In genomic region chrX:12203555-12203955, dm6 we compare ENCODE assay signal across 1 fruit fly cellular context.
TF ChIP-seq lines count a peak whose summit lies in the region.

No protein-coding gene starts in this region.

TF ChIP-seq in whole organism, embryonic, 481 proteins besides CTCF, POLR2A, EP300 and RAD21 (continued from another document and continues in another):
- TF ChIP-seq pfk (GFP tag; optimal IDR thresholded peaks at IDR 0.05; lab: Kevin White, UChicago) (peak; percentile 70), CG8089 (GFP tag; optimal IDR thresholded peaks at IDR 0.05; lab: Kevin White, UChicago) (peak; percentile 49), ash1 (GFP tag; optimal IDR thresholded peaks at IDR 0.05; lab: Kevin White, UChicago) (peak; percentile 88), CG17385 (GFP tag; optimal IDR thresholded peaks at IDR 0.05; lab: Kevin White, UChicago) (peak; percentile 78), exex (tag; optimal IDR thresholded peaks at IDR 0.05; lab: Kevin White, UChicago) (no peak), CG7839 (tag; optimal IDR thresholded peaks at IDR 0.05; lab: Kevin White, UChicago) (peak; percentile 59), wor (GFP tag; IDR thresholded peaks at IDR 0.05; lab: Robert Waterston, UW) (no peak), CG5180 (GFP tag; optimal IDR thresholded peaks at IDR 0.05; lab: Kevin White, UChicago) (peak; percentile 66), Sry-δ (GFP tag; optimal IDR thresholded peaks at IDR 0.05; lab: Kevin White, UChicago) (peak; percentile 29), aop (GFP tag; IDR thresholded peaks at IDR 0.05; lab: Robert Waterston, UW) (peak; percentile 82), GATAe (GFP tag; conservative IDR thresholded peaks at IDR 0.05; lab: Robert Waterston, UW) (no peak), pan (optimal IDR thresholded peaks at IDR 0.05; lab: Kevin White, UChicago) (no peak), pan (GFP tag; optimal IDR thresholded peaks at IDR 0.05 in 1 of 2, IDR thresholded peaks at IDR 0.05 in 1 of 2) (peak in 1 of 2 experiments; percentile 64), Hr78 (GFP tag; optimal IDR thresholded peaks at IDR 0.05; lab: Kevin White, UChicago) (no peak), ato (GFP tag; IDR thresholded peaks at IDR 0.05; lab: Robert Waterston, UW; ENCODE audit: partially characterized antibody) (no peak), usp (GFP tag; optimal IDR thresholded peaks at IDR 0.05; lab: Kevin White, UChicago) (no peak), grn (GFP tag; optimal IDR thresholded peaks at IDR 0.05; lab: Kevin White, UChicago) (peak; percentile 24), CG7963 (GFP tag; IDR thresholded peaks at IDR 0.05; lab: Robert Waterston, UW; ENCODE audit: partially characterized antibody) (no peak), CG3726 (GFP tag; IDR thresholded peaks at IDR 0.05; lab: Robert Waterston, UW) (0 out of 3 replicates have a peak, but pooled peaks have one; percentile 54), CG16863 (GFP tag; optimal IDR thresholded peaks at IDR 0.05; lab: Kevin White, UChicago) (peak; percentile 54), CG6689 (GFP tag; IDR thresholded peaks at IDR 0.05; lab: Robert Waterston, UW) (peak; percentile 40; the same call in 1 of the 2 replicates), Deaf1 (tag; optimal IDR thresholded peaks at IDR 0.05; lab: Kevin White, UChicago) (peak; percentile 71), B-H1 (GFP tag; IDR thresholded peaks at IDR 0.05; lab: Robert Waterston, UW) (peak; percentile 23; the same call in 1 of the 3 replicates), stwl (tag; optimal IDR thresholded peaks at IDR 0.05; lab: Kevin White, UChicago) (peak; percentile 91), Oaz (GFP tag; IDR thresholded peaks at IDR 0.05; lab: Robert Waterston, UW) (peak; percentile 24; the same call in 1 of the 2 replicates), kay (GFP tag; optimal IDR thresholded peaks at IDR 0.05; lab: Kevin White, UChicago) (no peak), dysf (GFP tag; IDR thresholded peaks at IDR 0.05; lab: Robert Waterston, UW) (peak; percentile 57; the same call in 1 of the 3 replicates), Neu2 (GFP tag; optimal IDR thresholded peaks at IDR 0.05; lab: Kevin White, UChicago; ENCODE audit: borderline replicate concordance) (no peak), org-1 (GFP tag; optimal IDR thresholded peaks at IDR 0.05; lab: Kevin White, UChicago) (peak; percentile 75), Gug (GFP tag; IDR thresholded peaks at IDR 0.05; lab: Robert Waterston, UW) (peak; percentile 11; the same call in 1 of the 4 replicates), D (optimal IDR thresholded peaks at IDR 0.05; lab: Kevin White, UChicago) (peak; percentile 49), D (GFP tag; optimal IDR thresholded peaks at IDR 0.05; lab: Kevin White, UChicago) (peak; percentile 59), CG13894 (tag; optimal IDR thresholded peaks at IDR 0.05; lab: Kevin White, UChicago) (peak; percentile 75), CG14860 (GFP tag; IDR thresholded peaks at IDR 0.05; lab: Robert Waterston, UW; ENCODE audit: partially characterized antibody) (no peak), schlank (tag; optimal IDR thresholded peaks at IDR 0.05; lab: Kevin White, UChicago) (peak; percentile 61), zen (tag; optimal IDR thresholded peaks at IDR 0.05; lab: Kevin White, UChicago) (peak; percentile 46), CG3838 (GFP tag; optimal IDR thresholded peaks at IDR 0.05; lab: Kevin White, UChicago) (no peak), CG34422 (GFP tag; IDR thresholded peaks at IDR 0.05; lab: Robert Waterston, UW) (peak; percentile 76), CoRest (tag; optimal IDR thresholded peaks at IDR 0.05; lab: Kevin White, UChicago) (peak; percentile 52), vvl (GFP tag; IDR thresholded peaks at IDR 0.05; lab: Robert Waterston, UW) (peak; percentile 84), CG10366 (GFP tag; IDR thresholded peaks at IDR 0.05; lab: Robert Waterston, UW) (peak; percentile 56), ac (GFP tag; optimal IDR thresholded peaks at IDR 0.05; lab: Kevin White, UChicago) (peak; percentile 69), CG1233 (GFP tag; optimal IDR thresholded peaks at IDR 0.05; lab: Kevin White, UChicago) (peak; percentile 76), gcm2 (GFP tag; optimal IDR thresholded peaks at IDR 0.05; lab: Kevin White, UChicago) (peak; percentile 66), H2.0 (GFP tag; IDR thresholded peaks at IDR 0.05; lab: Robert Waterston, UW) (peak; percentile 44; the same call in 1 of the 2 replicates), chm (GFP tag; IDR thresholded peaks at IDR 0.05; lab: Robert Waterston, UW) (peak; percentile 91), Ssrp (tag; optimal IDR thresholded peaks at IDR 0.05; lab: Kevin White, UChicago) (no peak), CG17912 (GFP tag; optimal IDR thresholded peaks at IDR 0.05; lab: Kevin White, UChicago) (peak; percentile 82), HLH54F (GFP tag; optimal IDR thresholded peaks at IDR 0.05; lab: Kevin White, UChicago) (peak; percentile 33), Spps (tag; optimal IDR thresholded peaks at IDR 0.05; lab: Kevin White, UChicago) (no peak), gce (GFP tag; IDR thresholded peaks at IDR 0.05; lab: Robert Waterston, UW) (peak; percentile 86), CG13624 (GFP tag; optimal IDR thresholded peaks at IDR 0.05; lab: Kevin White, UChicago) (peak; percentile 60), mld (GFP tag; IDR thresholded peaks at IDR 0.05; lab: Robert Waterston, UW; ENCODE audit: partially characterized antibody) (no peak), CG16813 (GFP tag; IDR thresholded peaks at IDR 0.05; lab: Robert Waterston, UW; ENCODE audit: partially characterized antibody) (no peak; the same call in 2 of the 3 replicates), Dref (GFP tag; IDR thresholded peaks at IDR 0.05; lab: Robert Waterston, UW) (no peak), slp2 (GFP tag; optimal IDR thresholded peaks at IDR 0.05; lab: Kevin White, UChicago) (peak; percentile 46), Hsf (GFP tag; optimal IDR thresholded peaks at IDR 0.05; lab: Kevin White, UChicago) (peak; percentile 66), hkb (optimal IDR thresholded peaks at IDR 0.05; lab: Kevin White, UChicago) (no peak), hkb (GFP tag; IDR thresholded peaks at IDR 0.05; lab: Robert Waterston, UW) (peak; percentile 84), peb (GFP tag; IDR thresholded peaks at IDR 0.05; lab: Robert Waterston, UW) (peak; percentile 54; the same call in 1 of the 2 replicates), CG33213 (GFP tag; optimal IDR thresholded peaks at IDR 0.05; lab: Kevin White, UChicago) (peak; percentile 54), CG32772 (GFP tag; IDR thresholded peaks at IDR 0.05; lab: Robert Waterston, UW) (peak; percentile 64), CG3847 (GFP tag; IDR thresholded peaks at IDR 0.05; lab: Robert Waterston, UW) (peak; percentile 37; the same call in 1 of the 2 replicates), CG16779 (GFP tag; IDR thresholded peaks at IDR 0.05; lab: Robert Waterston, UW) (no peak), dpn (GFP tag; optimal IDR thresholded peaks at IDR 0.05; lab: Kevin White, UChicago) (peak; percentile 12 to 67), p53 (GFP tag; optimal IDR thresholded peaks at IDR 0.05; lab: Kevin White, UChicago) (peak; percentile 60), Fer2 (tag; optimal IDR thresholded peaks at IDR 0.05; lab: Kevin White, UChicago) (no peak), CG18619 (GFP tag; optimal IDR thresholded peaks at IDR 0.05; lab: Kevin White, UChicago) (peak; percentile 70), Hey (tag; optimal IDR thresholded peaks at IDR 0.05; lab: Kevin White, UChicago) (peak; percentile 76), CG4424 (GFP tag; optimal IDR thresholded peaks at IDR 0.05; lab: Kevin White, UChicago) (peak; percentile 66), CG3995 (GFP tag; optimal IDR thresholded peaks at IDR 0.05; lab: Kevin White, UChicago) (peak; percentile 21), CG9727 (GFP tag; optimal IDR thresholded peaks at IDR 0.05; lab: Kevin White, UChicago) (peak; percentile 79), CG14441 (GFP tag; IDR thresholded peaks at IDR 0.05; lab: Robert Waterston, UW) (peak; percentile 39), Bdp1 (GFP tag; optimal IDR thresholded peaks at IDR 0.05; lab: Kevin White, UChicago) (peak; percentile 56), dati (GFP tag; IDR thresholded peaks at IDR 0.05; lab: Robert Waterston, UW) (0 out of 2 replicates have a peak, but pooled peaks have one; percentile 20), MBD-R2 (GFP tag; IDR thresholded peaks at IDR 0.05; lab: Robert Waterston, UW) (peak; percentile 34; the same call in 1 of the 2 replicates), D19B (GFP tag; optimal IDR thresholded peaks at IDR 0.05; lab: Kevin White, UChicago) (peak; percentile 24), zfh2 (GFP tag; optimal IDR thresholded peaks at IDR 0.05; lab: Kevin White, UChicago) (no peak), CG17568 (GFP tag; optimal IDR thresholded peaks at IDR 0.05; lab: Kevin White, UChicago) (peak; percentile 79), btn (GFP tag; optimal IDR thresholded peaks at IDR 0.05; lab: Kevin White, UChicago) (peak; percentile 66), NK7.1 (GFP tag; optimal IDR thresholded peaks at IDR 0.05; lab: Kevin White, UChicago) (peak; percentile 61), Taf1 (GFP tag; IDR thresholded peaks at IDR 0.05; lab: Robert Waterston, UW) (no peak), Stat92E (GFP tag; optimal IDR thresholded peaks at IDR 0.05; lab: Kevin White, UChicago) (peak in 1 of 3 experiments; percentile 70), wdn (GFP tag; IDR thresholded peaks at IDR 0.05; lab: Robert Waterston, UW) (no peak), Ravus (GFP tag; IDR thresholded peaks at IDR 0.05; lab: Robert Waterston, UW) (no peak), CG1024 (GFP tag; IDR thresholded peaks at IDR 0.05; lab: Robert Waterston, UW) (peak; percentile 80; the same call in 1 of the 2 replicates), ab (GFP tag; optimal IDR thresholded peaks at IDR 0.05; lab: Kevin White, UChicago) (no peak), CG14014 (GFP tag; IDR thresholded peaks at IDR 0.05; lab: Robert Waterston, UW) (peak; percentile 54; the same call in 1 of the 2 replicates), ci (GFP tag; IDR thresholded peaks at IDR 0.05; lab: Robert Waterston, UW) (peak; percentile 95; the same call in 2 of the 3 replicates), klu (GFP tag; IDR thresholded peaks at IDR 0.05; lab: Robert Waterston, UW) (no peak), chn (GFP tag; optimal IDR thresholded peaks at IDR 0.05; lab: Kevin White, UChicago) (peak; percentile 56), CG8388 (GFP tag; optimal IDR thresholded peaks at IDR 0.05; lab: Kevin White, UChicago) (peak; percentile 57), CG11456 (GFP tag; IDR thresholded peaks at IDR 0.05; lab: Robert Waterston, UW) (no peak), CG17359 (tag; optimal IDR thresholded peaks at IDR 0.05; lab: Kevin White, UChicago) (peak; percentile 65), NC2β (GFP tag; optimal IDR thresholded peaks at IDR 0.05; lab: Kevin White, UChicago) (peak; percentile 80), CG10274 (GFP tag; optimal IDR thresholded peaks at IDR 0.05; lab: Kevin White, UChicago) (peak; percentile 43), CG4820 (GFP tag; optimal IDR thresholded peaks at IDR 0.05; lab: Kevin White, UChicago) (no peak), fu2 (GFP tag; optimal IDR thresholded peaks at IDR 0.05; lab: Kevin White, UChicago) (no peak), CG12744 (GFP tag; optimal IDR thresholded peaks at IDR 0.05; lab: Kevin White, UChicago) (peak; percentile 53), CG2120 (GFP tag; optimal IDR thresholded peaks at IDR 0.05; lab: Kevin White, UChicago) (no peak), CG12155 (GFP tag; optimal IDR thresholded peaks at IDR 0.05; lab: Kevin White, UChicago) (peak; percentile 30), hb (GFP tag; IDR thresholded peaks at IDR 0.05; lab: Robert Waterston, UW; ENCODE audit: partially characterized antibody) (no peak), ems (GFP tag; optimal IDR thresholded peaks at IDR 0.05; lab: Kevin White, UChicago) (peak; percentile 49), chinmo (GFP tag; IDR thresholded peaks at IDR 0.05; lab: Robert Waterston, UW; ENCODE audit: partially characterized antibody) (peak; percentile 89), CG9437 (GFP tag; optimal IDR thresholded peaks at IDR 0.05; lab: Kevin White, UChicago) (peak; percentile 51), Xrp1 (GFP tag; IDR thresholded peaks at IDR 0.05; lab: Robert Waterston, UW) (no peak), CG11723 (GFP tag; optimal IDR thresholded peaks at IDR 0.05; lab: Kevin White, UChicago) (peak; percentile 80), CG11504 (tag; optimal IDR thresholded peaks at IDR 0.05; lab: Kevin White, UChicago) (peak; percentile 62), CG3163 (GFP tag; optimal IDR thresholded peaks at IDR 0.05; lab: Kevin White, UChicago) (peak; percentile 95), HLH4C (GFP tag; IDR thresholded peaks at IDR 0.05; lab: Robert Waterston, UW; ENCODE audit: partially characterized antibody) (peak; percentile 49; the same call in 2 of the 3 replicates), Dp (GFP tag; optimal IDR thresholded peaks at IDR 0.05; lab: Kevin White, UChicago) (peak; percentile 3), CG7928 (GFP tag; optimal IDR thresholded peaks at IDR 0.05; lab: Kevin White, UChicago) (peak; percentile 3), otp (GFP tag; IDR thresholded peaks at IDR 0.05; lab: Robert Waterston, UW) (peak; percentile 81), twi (tag; optimal IDR thresholded peaks at IDR 0.05; lab: Kevin White, UChicago) (no peak), dmrt99B (tag; optimal IDR thresholded peaks at IDR 0.05; lab: Kevin White, UChicago) (peak; percentile 59), CG2712 (tag; optimal IDR thresholded peaks at IDR 0.05; lab: Kevin White, UChicago) (peak; percentile 24), CG15011 (GFP tag; optimal IDR thresholded peaks at IDR 0.05; lab: Kevin White, UChicago) (peak; percentile 59), Antp (GFP tag; optimal IDR thresholded peaks at IDR 0.05; lab: Kevin White, UChicago) (peak; percentile 65), oc (tag; optimal IDR thresholded peaks at IDR 0.05; lab: Kevin White, UChicago) (peak; percentile 77), CG5953 (GFP tag; IDR thresholded peaks at IDR 0.05; lab: Robert Waterston, UW) (peak; percentile 61; the same call in 1 of the 2 replicates), hbn (GFP tag; IDR thresholded peaks at IDR 0.05; lab: Robert Waterston, UW; ENCODE audit: partially characterized antibody) (peak; percentile 40; the same call in 1 of the 2 replicates), CG6654 (GFP tag; optimal IDR thresholded peaks at IDR 0.05; lab: Kevin White, UChicago) (peak; percentile 41), HLH3B (GFP tag; IDR thresholded peaks at IDR 0.05; lab: Robert Waterston, UW) (peak; percentile 58; the same call in 1 of the 2 replicates), CG10959 (GFP tag; IDR thresholded peaks at IDR 0.05; lab: Robert Waterston, UW) (0 out of 2 replicates have a peak, but pooled peaks have one; percentile 50), Adf1 (GFP tag; IDR thresholded peaks at IDR 0.05; lab: Robert Waterston, UW) (peak; percentile 64), az2 (GFP tag; optimal IDR thresholded peaks at IDR 0.05; lab: Kevin White, UChicago) (peak; percentile 33), CG4854 (GFP tag; optimal IDR thresholded peaks at IDR 0.05; lab: Kevin White, UChicago) (peak; percentile 57)
